Fruit fly (Drosophila melanogaster) whole organism, pupa: ENCODE results near the gene Pten.

Experiments
- CG10348 ChIP-seq: fragments of 200-800 bp; sonication (Bioruptor generic); IDR thresholded peaks from 2 replicates; pipeline ENCODE4 v1.3.6; 2022; ENCODE audit warnings: missing biosample characterization, missing genetic modification characterization
- CG12605 ChIP-seq: fragments of 200-800 bp; sonication (Bioruptor generic); IDR thresholded peaks from 2 replicates; pipeline ENCODE4 v1.3.6; 2022; ENCODE audit warnings: missing biosample characterization, missing genetic modification characterization
- CG14655 ChIP-seq: fragments of 200-800 bp; sonication (Bioruptor generic); optimal IDR thresholded peaks from 3 replicates; lab custom pipeline; 2017; ENCODE audit warnings: mild to moderate bottlenecking, missing biosample characterization, missing genetic modification reagents, missing genetic modification characterization
- CG15710 ChIP-seq: fragments of 200-800 bp; sonication (Bioruptor generic); optimal IDR thresholded peaks from 2 replicates; lab custom pipeline; 2018; ENCODE audit warnings: missing biosample characterization, mild to moderate bottlenecking, missing genetic modification characterization, moderate library complexity
- CG17806 ChIP-seq: fragments of 200-800 bp; sonication (Bioruptor generic); optimal IDR thresholded peaks from 2 replicates; lab custom pipeline; 2018; ENCODE audit warnings: missing biosample characterization, mild to moderate bottlenecking, missing genetic modification characterization, moderate library complexity
- EcR ChIP-seq: fragments of 200-800 bp; sonication (Bioruptor generic); optimal IDR thresholded peaks from 3 replicates; lab custom pipeline; 2019; ENCODE audit warnings: missing biosample characterization, missing genetic modification characterization, mild to moderate bottlenecking, moderate library complexity, missing genetic modification reagents

dm6 chr2L:10263343-10263744 is 2.5 kb upstream of the Pten start, which contains the start of gene Rsf1:
- TF ChIP-seq CG14655 (GFP tag; lab: Kevin White, UChicago) = no peak
- no peak for TF ChIP-seq CG17806
- no peak for TF ChIP-seq CG10348 (GFP tag; lab: Robert Waterston, UW)
- no peak for TF ChIP-seq CG12605 (GFP tag; lab: Robert Waterston, UW)
- no peak for TF ChIP-seq EcR (GFP tag; lab: Kevin White, UChicago)
- peak; percentile 8 for TF ChIP-seq CG15710 (tag; lab: Kevin White, UChicago)
